Worm (Caenorhabditis elegans) whole organism, late embryonic: ENCODE data around the gene syg-1.

ENCODE experiments used
- ceh-18 ChIP-seq: sonication (generic microtip); optimal IDR thresholded peaks from 2 replicates; lab custom pipeline; 2016; ENCODE audit warnings: missing genetic modification characterization, missing compliant biosample characterization
- ceh-45 ChIP-seq: fragments of 200-800 bp; sonication (Bioruptor generic); IDR thresholded peaks from 2 replicates; pipeline ENCODE4 v1.3.6; 2022; ENCODE audit warnings: missing genetic modification reagents, missing genetic modification characterization, missing compliant biosample characterization
- elt-2 ChIP-seq: sonication (generic microtip); optimal IDR thresholded peaks from 2 replicates; lab custom pipeline; 2016; ENCODE audit warnings: missing genetic modification reagents, missing genetic modification characterization, missing compliant biosample characterization
- ets-4 ChIP-seq: sonication (generic microtip); optimal IDR thresholded peaks from 2 replicates; lab custom pipeline; 2016; ENCODE audit warnings: missing genetic modification characterization, missing compliant biosample characterization
- pha-4 ChIP-seq: fragments of 150-350 bp; optimal IDR thresholded peaks from 2 replicates; lab custom pipeline; 2018; ENCODE audit warnings: missing biosample characterization, missing genetic modification reagents, missing genetic modification characterization
- pqm-1 ChIP-seq: sonication (generic microtip); optimal IDR thresholded peaks from 2 replicates; lab custom pipeline; 2016; ENCODE audit warnings: missing genetic modification characterization, missing compliant biosample characterization
- pros-1 ChIP-seq: fragments of 150-350 bp; optimal IDR thresholded peaks from 2 replicates; lab custom pipeline; 2014; ENCODE audit warnings: missing biosample characterization, missing genetic modification reagents, missing genetic modification characterization
- sox-4 ChIP-seq: sonication (generic microtip); optimal IDR thresholded peaks from 2 replicates; lab custom pipeline; 2017; ENCODE audit warnings: mild to moderate bottlenecking, missing genetic modification characterization, inconsistent platforms, missing compliant biosample characterization
- ttx-3 ChIP-seq: sonication (generic microtip); optimal IDR thresholded peaks from 2 replicates; lab custom pipeline; 2016; ENCODE audit warnings: missing genetic modification reagents, missing genetic modification characterization, missing compliant biosample characterization

DNA sequence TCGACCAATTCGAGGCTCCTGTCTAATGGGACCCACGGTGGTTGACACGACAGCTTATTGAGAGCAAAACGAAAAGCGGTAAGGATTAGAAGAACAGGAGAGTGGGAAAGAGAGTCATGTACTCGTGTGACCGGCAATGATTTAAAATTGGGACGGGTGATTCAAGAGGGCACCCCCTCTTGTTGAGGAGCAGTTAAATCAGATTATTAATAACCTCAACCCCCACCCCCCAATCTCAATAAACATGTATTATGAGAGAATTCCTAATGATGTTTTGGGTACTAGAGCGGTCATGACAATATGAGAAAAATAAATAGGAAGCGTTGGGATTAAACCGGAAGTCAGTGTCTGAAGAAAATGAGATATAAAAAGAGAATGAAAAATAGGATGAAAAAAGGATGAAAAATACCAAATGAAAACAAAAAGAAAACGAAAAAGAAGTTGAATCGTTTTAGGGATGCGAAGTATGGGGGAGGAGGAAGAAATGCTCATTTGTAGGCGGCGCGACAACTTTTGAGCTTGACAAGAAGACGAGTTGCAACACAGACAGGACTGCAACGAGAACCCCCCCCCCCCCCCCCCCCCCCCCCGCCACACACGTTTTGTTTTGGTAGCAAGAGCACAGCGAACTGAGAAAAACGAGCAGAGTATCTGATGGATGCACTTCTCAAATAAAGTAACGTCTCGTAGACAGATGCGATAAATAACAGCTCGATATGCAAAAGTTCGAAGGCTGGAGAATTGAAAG lies 2.0 kb upstream of the syg-1 start:
- TF ChIP-seq pros-1 (tag; lab: Kevin White, UChicago), result no peak
- TF ChIP-seq ceh-18 (tag; lab: Kevin White, UChicago), result no peak
- TF ChIP-seq elt-2 (tag; lab: Kevin White, UChicago), result no peak
- TF ChIP-seq pha-4, result no peak
- TF ChIP-seq ceh-45 (GFP tag; lab: Robert Waterston, UW), result no peak
- no peak for TF ChIP-seq ttx-3 (tag; lab: Kevin White, UChicago)
- no peak for TF ChIP-seq ets-4 (tag; lab: Kevin White, UChicago)
- TF ChIP-seq pqm-1, result no peak
- no peak for TF ChIP-seq sox-4
